Fruit fly (Drosophila melanogaster): ENCODE results near the gene CG12020.

Gene CG12020

DNA sequence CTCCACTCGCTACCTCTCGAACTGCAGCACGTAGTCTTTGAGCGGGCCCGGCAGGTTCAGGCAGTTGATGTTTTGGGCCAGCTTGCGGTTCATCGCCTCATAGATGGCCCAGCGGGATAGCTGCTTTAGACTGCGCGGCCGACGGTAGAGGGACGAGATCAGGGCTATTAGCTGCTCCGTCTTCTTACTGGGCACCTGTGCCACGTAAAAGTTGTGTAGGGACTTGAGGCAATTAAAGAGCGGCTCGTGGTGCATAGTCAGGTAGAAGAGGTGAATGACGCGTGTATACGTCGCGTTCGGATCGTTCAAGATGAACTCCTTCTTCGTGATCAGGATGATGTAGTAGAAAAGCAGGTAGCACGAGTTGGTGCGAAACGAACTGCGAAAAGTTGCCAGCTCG, 24.5 kb upstream of the CG12020 start:
- TF ChIP-seq Crg-1 (GFP tag; optimal IDR thresholded peaks at IDR 0.05): no peak
- no peak for TF ChIP-seq toe (GFP tag; optimal IDR thresholded peaks at IDR 0.05)
- TF ChIP-seq Clk (GFP tag; optimal IDR thresholded peaks at IDR 0.05): no peak
- TF ChIP-seq CG11617 (GFP tag; optimal IDR thresholded peaks at IDR 0.05): no peak
- TF ChIP-seq bab1 (GFP tag; optimal IDR thresholded peaks at IDR 0.05): no peak
- no peak for TF ChIP-seq CG5204 (GFP tag; optimal IDR thresholded peaks at IDR 0.05)
- TF ChIP-seq Hr96 (GFP tag; optimal IDR thresholded peaks at IDR 0.05): no peak
- no peak for TF ChIP-seq kay (GFP tag; ENCODE audit: borderline replicate concordance)
- no peak for TF ChIP-seq CG14711 (tag; optimal IDR thresholded peaks at IDR 0.05)
- TF ChIP-seq tj (GFP tag; optimal IDR thresholded peaks at IDR 0.05): no peak
- no peak for TF ChIP-seq CG33017 (tag; optimal IDR thresholded peaks at IDR 0.05)

DNA sequence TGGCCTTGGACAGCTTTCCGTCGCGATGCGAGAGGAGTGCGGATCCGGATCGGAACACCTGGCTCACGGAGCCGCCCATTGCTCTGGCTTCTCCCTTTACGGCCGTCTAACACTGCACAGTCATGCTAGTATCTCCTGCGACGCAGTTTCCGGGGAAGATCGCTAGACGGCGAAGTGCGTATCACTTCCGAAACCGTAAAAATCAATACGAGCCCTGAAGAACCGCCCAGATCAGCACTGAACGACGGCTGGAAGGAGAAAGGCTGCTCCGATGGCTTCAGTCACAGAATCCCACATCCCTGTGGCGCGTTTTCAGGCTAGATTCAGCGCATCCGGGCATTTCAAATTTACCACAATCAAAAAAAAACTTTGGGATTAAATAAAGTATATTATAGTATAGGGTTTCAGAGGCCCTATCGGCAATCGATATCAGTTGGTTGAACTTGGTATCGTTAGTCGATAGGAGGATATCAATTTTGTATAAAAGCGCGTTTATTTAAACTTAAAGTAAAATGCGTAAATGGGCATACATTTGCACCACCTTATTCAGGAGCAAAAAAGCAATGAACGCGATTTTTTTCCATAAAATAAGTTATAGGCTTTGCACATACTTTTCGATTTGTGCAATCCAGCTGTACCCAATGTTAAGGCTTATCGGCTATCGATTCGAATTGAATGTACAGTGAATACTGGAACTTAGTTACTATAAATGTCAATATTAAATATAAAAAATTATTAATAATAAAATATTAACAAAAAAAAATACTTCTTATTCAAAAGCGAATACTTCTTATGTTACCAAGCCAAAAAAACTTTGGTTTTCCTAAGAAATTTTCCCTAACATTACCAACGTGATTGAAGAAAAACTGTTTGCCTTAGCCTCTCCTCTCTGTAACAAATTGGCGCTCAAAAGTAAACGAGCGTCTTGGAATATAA, 22.1 kb upstream of the CG12020 start, which contains the start of the genes CG13933 and PolD2:
CG13933 (minus strand) TSS at position 435 of the 936 bp plus-strand sequence.
PolD2 (plus strand) TSS at position 921 of the 936 bp plus-strand sequence.
- TF ChIP-seq CG5204 (GFP tag; optimal IDR thresholded peaks at IDR 0.05) (peak; percentile 70), Mnt (GFP tag; optimal IDR thresholded peaks at IDR 0.05) (peak; percentile 50), CG7101 (tag; optimal IDR thresholded peaks at IDR 0.05) (peak; percentile 97), cic (GFP tag; optimal IDR thresholded peaks at IDR 0.05) (peak; percentile 42), ovo (GFP tag; optimal IDR thresholded peaks at IDR 0.05) (peak; percentile 65), Hr96 (GFP tag; optimal IDR thresholded peaks at IDR 0.05) (peak; percentile 61), Crg-1 (GFP tag; optimal IDR thresholded peaks at IDR 0.05) (peak; percentile 89), toe (GFP tag; optimal IDR thresholded peaks at IDR 0.05) (no peak), Clk (GFP tag; optimal IDR thresholded peaks at IDR 0.05) (no peak), CG7045 (GFP tag; optimal IDR thresholded peaks at IDR 0.05) (peak; percentile 72), tj (GFP tag; optimal IDR thresholded peaks at IDR 0.05) (peak; percentile 70), CG12768 (GFP tag; optimal IDR thresholded peaks at IDR 0.05) (peak; percentile 60), pad (GFP tag; optimal IDR thresholded peaks at IDR 0.05) (peak; percentile 55), CG11617 (GFP tag; optimal IDR thresholded peaks at IDR 0.05) (peak; percentile 93), CG1620 (GFP tag; optimal IDR thresholded peaks at IDR 0.05) (peak; percentile 79), kay (GFP tag; ENCODE audit: borderline replicate concordance) (no peak), CG14711 (tag; optimal IDR thresholded peaks at IDR 0.05) (peak; percentile 89), CG33017 (tag; optimal IDR thresholded peaks at IDR 0.05) (peak; percentile 97), bab1 (GFP tag; optimal IDR thresholded peaks at IDR 0.05) (peak; percentile 82), cnc (optimal IDR thresholded peaks at IDR 0.05) (peak in 1 of 2 experiments; percentile 43)

DNA sequence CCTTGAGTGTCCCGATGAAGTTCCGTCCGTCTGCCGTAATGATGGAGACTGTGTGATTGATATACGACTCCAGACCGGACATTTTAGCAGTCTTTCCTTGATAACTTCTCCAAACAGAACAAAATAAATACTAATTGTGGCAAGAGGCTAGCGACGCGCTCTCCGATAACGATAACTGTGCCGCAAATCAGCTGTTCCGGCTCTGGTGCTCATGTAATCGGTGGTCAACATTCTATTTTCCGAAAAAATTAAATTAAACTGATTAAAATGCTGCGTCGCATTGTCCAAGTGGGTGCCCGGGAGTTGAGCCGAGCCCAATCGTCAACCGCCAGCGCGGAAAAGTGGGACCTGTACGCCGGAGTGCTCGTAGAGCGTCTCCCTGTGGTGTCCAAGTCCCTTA, 19.9 kb upstream of the CG12020 start, which contains the start of the genes CG2021 and mRpL46:
CG2021 (minus strand) TSS at position 163 of the 400 bp plus-strand sequence.
mRpL46 (plus strand) TSS at position 191 of the 400 bp plus-strand sequence.
- TF ChIP-seq cic (GFP tag; optimal IDR thresholded peaks at IDR 0.05) (no peak), CG7045 (GFP tag; optimal IDR thresholded peaks at IDR 0.05) (no peak), CG5204 (GFP tag; optimal IDR thresholded peaks at IDR 0.05) (no peak), CG33017 (tag; optimal IDR thresholded peaks at IDR 0.05) (no peak), tj (GFP tag; optimal IDR thresholded peaks at IDR 0.05) (no peak), toe (GFP tag; optimal IDR thresholded peaks at IDR 0.05) (no peak), kay (GFP tag; ENCODE audit: borderline replicate concordance) (no peak), CG12768 (GFP tag; optimal IDR thresholded peaks at IDR 0.05) (no peak), CG14711 (tag; optimal IDR thresholded peaks at IDR 0.05) (no peak), cnc (optimal IDR thresholded peaks at IDR 0.05) (no peak), ovo (GFP tag; optimal IDR thresholded peaks at IDR 0.05) (no peak), CG7101 (tag; optimal IDR thresholded peaks at IDR 0.05) (no peak), CG11617 (GFP tag; optimal IDR thresholded peaks at IDR 0.05) (no peak), Crg-1 (GFP tag; optimal IDR thresholded peaks at IDR 0.05) (no peak), bab1 (GFP tag; optimal IDR thresholded peaks at IDR 0.05) (no peak)

DNA sequence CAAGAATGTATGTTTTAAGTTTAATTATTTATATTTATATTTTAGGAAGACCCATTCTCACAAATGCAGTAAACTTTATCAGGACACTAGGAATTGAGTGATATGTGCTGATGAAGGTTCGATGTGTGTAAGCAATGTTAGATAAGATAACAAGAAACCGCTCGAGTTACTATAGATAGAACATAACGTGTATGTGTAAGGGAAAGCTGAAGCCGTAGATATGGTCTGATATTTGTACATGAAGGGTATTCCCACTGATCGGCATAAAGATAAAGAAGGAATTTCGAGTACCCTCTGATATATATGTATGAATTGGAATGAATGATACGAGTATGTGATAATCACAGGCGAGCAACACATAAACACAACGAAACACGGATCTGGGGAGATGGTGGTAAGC, 13.0 kb upstream of the CG12020 start:
- TF ChIP-seq cic (GFP tag; optimal IDR thresholded peaks at IDR 0.05): peak; percentile 18
- TF ChIP-seq CG5204 (GFP tag; optimal IDR thresholded peaks at IDR 0.05): no peak
- TF ChIP-seq bab1 (GFP tag; optimal IDR thresholded peaks at IDR 0.05): no peak

DNA sequence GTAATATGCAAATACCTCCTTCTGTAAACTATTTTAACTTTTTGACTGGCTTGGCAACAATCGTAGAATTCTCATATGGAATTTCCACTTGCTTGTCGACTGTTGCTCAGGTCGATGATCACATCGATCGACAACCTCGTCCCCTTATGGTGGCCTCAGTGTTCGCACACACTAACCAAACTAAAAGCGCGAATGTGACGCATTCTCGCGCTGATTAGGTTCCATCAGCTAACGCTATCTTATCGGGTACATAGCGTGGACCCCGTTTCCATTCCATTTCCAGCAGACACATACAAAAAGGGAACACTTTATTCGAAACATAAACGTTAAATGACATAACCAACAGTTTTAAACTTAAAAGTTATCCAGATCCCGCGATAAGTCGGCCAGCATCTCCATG, 7.8 kb upstream of the CG12020 start:
- TF ChIP-seq CG14711 (tag; optimal IDR thresholded peaks at IDR 0.05): no peak
- TF ChIP-seq cic (GFP tag; optimal IDR thresholded peaks at IDR 0.05): peak; percentile 70

DNA sequence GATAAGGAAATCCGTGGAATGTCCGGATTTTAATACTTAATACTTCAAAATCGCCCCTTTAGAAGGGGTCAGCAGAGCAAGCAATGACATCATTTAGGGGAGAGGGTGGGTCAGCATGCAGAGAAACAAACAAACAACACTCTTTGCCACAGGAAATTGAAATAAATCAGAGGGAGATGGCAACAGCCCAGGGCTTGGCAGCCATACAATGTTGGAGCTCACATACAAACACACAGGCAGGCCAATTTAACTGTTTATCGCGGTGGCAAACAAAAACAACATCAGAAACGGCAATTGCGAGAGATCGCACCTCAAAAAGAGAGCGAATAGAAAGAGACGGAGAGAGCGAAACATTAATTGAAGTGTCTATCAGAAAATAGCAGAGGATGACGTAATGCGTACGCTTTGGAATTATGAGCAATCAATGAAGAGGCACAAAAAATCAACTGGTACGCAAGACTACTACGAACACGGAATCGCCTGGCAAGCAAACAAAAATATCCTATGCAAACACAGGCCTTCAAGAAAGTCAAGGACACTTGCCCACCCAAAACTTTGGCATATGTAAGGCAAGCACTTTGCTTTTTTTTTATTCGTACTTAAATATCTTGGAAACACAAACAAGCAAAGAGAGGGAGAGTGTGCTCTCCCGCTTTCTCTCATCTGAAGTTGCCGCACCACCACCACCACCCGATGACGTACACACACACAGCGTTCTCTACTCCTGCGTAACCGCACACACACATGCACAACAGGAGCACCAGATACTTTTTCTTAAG, 2.8 kb upstream of the CG12020 start:
- TF ChIP-seq CG1620 (GFP tag; optimal IDR thresholded peaks at IDR 0.05) (no peak), Hr96 (GFP tag; optimal IDR thresholded peaks at IDR 0.05) (no peak), toe (GFP tag; optimal IDR thresholded peaks at IDR 0.05) (no peak), CG5204 (GFP tag; optimal IDR thresholded peaks at IDR 0.05) (no peak), ovo (GFP tag; optimal IDR thresholded peaks at IDR 0.05) (peak; percentile 81), cnc (optimal IDR thresholded peaks at IDR 0.05) (no peak), Clk (GFP tag; optimal IDR thresholded peaks at IDR 0.05) (no peak), CG12768 (GFP tag; optimal IDR thresholded peaks at IDR 0.05) (peak; percentile 55), kay (GFP tag; ENCODE audit: borderline replicate concordance) (no peak), pad (GFP tag; optimal IDR thresholded peaks at IDR 0.05) (peak; percentile 89), cic (GFP tag; optimal IDR thresholded peaks at IDR 0.05) (peak; percentile 76), CG7101 (tag; optimal IDR thresholded peaks at IDR 0.05) (peak; percentile 61), Mnt (GFP tag; optimal IDR thresholded peaks at IDR 0.05) (peak; percentile 56), Crg-1 (GFP tag; optimal IDR thresholded peaks at IDR 0.05) (peak; percentile 44), CG33017 (tag; optimal IDR thresholded peaks at IDR 0.05) (peak; percentile 22), CG7045 (GFP tag; optimal IDR thresholded peaks at IDR 0.05) (peak; percentile 10), CG14711 (tag; optimal IDR thresholded peaks at IDR 0.05) (no peak), CG11617 (GFP tag; optimal IDR thresholded peaks at IDR 0.05) (peak; percentile 34), tj (GFP tag; optimal IDR thresholded peaks at IDR 0.05) (no peak), bab1 (GFP tag; optimal IDR thresholded peaks at IDR 0.05) (peak; percentile 48)
